Worm (Caenorhabditis elegans) whole organism, young adult: ENCODE results near the gene egl-4.

Experiments
- Y56A3A.18 ChIP-seq: fragments of 200-800 bp; sonication (Bioruptor generic); IDR thresholded peaks from 2 replicates; pipeline ENCODE4 v1.3.6; 2022; ENCODE audit warnings: missing genetic modification reagents, missing genetic modification characterization, missing compliant biosample characterization
- cebp-1 ChIP-seq, 2 experiments: fragments of 200-800 bp in 1 of 2; sonication (Bioruptor generic) in 1 of 2; sonication (generic microtip) in 1 of 2; IDR thresholded peaks in 1 of 2; optimal IDR thresholded peaks in 1 of 2; 2 replicates each; pipeline versions ENCODE4 v1.3.6 to Lab custom; 2017 to 2022; ENCODE audit warnings: missing compliant biosample characterization in 2 of 2, missing genetic modification characterization in 2 of 2, mild to moderate bottlenecking in 1 of 2, missing genetic modification reagents in 1 of 2, moderate library complexity in 1 of 2
- nhr-179 ChIP-seq: sonication (generic microtip); optimal IDR thresholded peaks from 2 replicates; lab custom pipeline; 2016; ENCODE audit warnings: mild to moderate bottlenecking, missing genetic modification characterization, missing compliant biosample characterization
- tbp1 ChIP-seq: fragments of 200-800 bp; sonication (Bioruptor generic); optimal IDR thresholded peaks from 2 replicates; lab custom pipeline; 2018; ENCODE audit warnings: mild to moderate bottlenecking, missing genetic modification characterization, missing compliant biosample characterization

ce11 chrIV:1838583-1838982 is 9.3 kb upstream of the egl-4 start:
- TF ChIP-seq Y56A3A.18 (GFP tag; lab: Robert Waterston, UW) (no peak), nhr-179 (no peak), cebp-1 (GFP tag; IDR thresholded peaks at IDR 0.05; lab: Robert Waterston, UW) (no peak), cebp-1 (tag; optimal IDR thresholded peaks at IDR 0.05; lab: Kevin White, UChicago) (no peak), tbp1 (GFP tag; lab: Kevin White, UChicago) (no peak)
